Fruit fly (Drosophila melanogaster) whole organism, embryonic: Measurements from ENCODE around the gene IA-2.
A peak's percentile ranks its signal among the peaks of the same experiment; 100 is the strongest.

Experiments used
- Adf1 ChIP-seq: fragments of 200-800 bp; sonication (Bioruptor generic); IDR thresholded peaks from 2 replicates; pipeline ENCODE4 v1.3.6; 2022; ENCODE audit warnings: missing biosample characterization, missing genetic modification characterization
- Aef1 ChIP-seq: fragments of 200-800 bp; sonication (Bioruptor generic); IDR thresholded peaks from 3 replicates; pipeline ENCODE4 v1.3.6; 2022; ENCODE audit warnings: missing biosample characterization, missing genetic modification characterization
- Asciz ChIP-seq: fragments of 200-800 bp; sonication (Bioruptor generic); optimal IDR thresholded peaks from 2 replicates; lab custom pipeline; 2017; ENCODE audit warnings: missing biosample characterization, mild to moderate bottlenecking, missing genetic modification characterization, missing genetic modification reagents
- CG10543 ChIP-seq: fragments of 200-800 bp; sonication (Bioruptor generic); optimal IDR thresholded peaks from 3 replicates; lab custom pipeline; 2017; ENCODE audit warnings: missing biosample characterization, mild to moderate bottlenecking, missing genetic modification characterization, moderate library complexity
- CG12391 ChIP-seq: fragments of 200-800 bp; sonication (Bioruptor generic); optimal IDR thresholded peaks from 3 replicates; lab custom pipeline; 2018; ENCODE audit warnings: missing biosample characterization, mild to moderate bottlenecking, missing genetic modification characterization, moderate library complexity
- CG32772 ChIP-seq: fragments of 200-800 bp; sonication (Bioruptor generic); IDR thresholded peaks from 2 replicates; pipeline ENCODE4 v1.3.6; 2022; ENCODE audit warnings: missing biosample characterization, missing genetic modification characterization
- CG34422 ChIP-seq: fragments of 200-800 bp; sonication (Bioruptor generic); IDR thresholded peaks from 3 replicates; pipeline ENCODE4 v1.3.6; 2022; ENCODE audit warnings: missing biosample characterization, missing genetic modification characterization
- CG6683 ChIP-seq: fragments of 200-800 bp; sonication (Bioruptor generic); optimal IDR thresholded peaks from 2 replicates; lab custom pipeline; 2017; ENCODE audit warnings: missing biosample characterization, mild to moderate bottlenecking, missing genetic modification characterization, missing genetic modification reagents
- Dip3 ChIP-seq: fragments of 200-800 bp; sonication (Bioruptor generic); optimal IDR thresholded peaks from 3 replicates; lab custom pipeline; 2016; ENCODE audit warnings: missing biosample characterization, missing genetic modification characterization
- Ets65A ChIP-seq: fragments of 200-800 bp; sonication (Bioruptor generic); peaks from one replicate; lab custom pipeline; 2016; ENCODE audit warnings: missing biosample characterization, missing genetic modification characterization
- Fer2 ChIP-seq: fragments of 200-800 bp; sonication (Bioruptor generic); optimal IDR thresholded peaks from 2 replicates; lab custom pipeline; 2018; ENCODE audit warnings: missing biosample characterization, mild to moderate bottlenecking, missing genetic modification characterization, moderate library complexity
- HmgZ ChIP-seq: fragments of 200-800 bp; sonication (Bioruptor generic); optimal IDR thresholded peaks from 2 replicates; lab custom pipeline; 2018; ENCODE audit warnings: missing biosample characterization, mild to moderate bottlenecking, missing genetic modification characterization
- Hmr ChIP-seq: fragments of 200-800 bp; sonication (Bioruptor generic); optimal IDR thresholded peaks from 3 replicates; lab custom pipeline; 2017; ENCODE audit warnings: mild to moderate bottlenecking, missing biosample characterization, missing genetic modification reagents, missing genetic modification characterization
- Meics ChIP-seq: fragments of 200-800 bp; sonication (Bioruptor generic); optimal IDR thresholded peaks from 2 replicates; lab custom pipeline; 2017; ENCODE audit warnings: missing biosample characterization, mild to moderate bottlenecking, missing genetic modification characterization
- NFAT ChIP-seq: fragments of 200-800 bp; sonication (Bioruptor generic); IDR thresholded peaks from 2 replicates; pipeline ENCODE4 v1.3.6; 2022; ENCODE audit warnings: missing biosample characterization, missing genetic modification characterization
- Optix ChIP-seq: fragments of 200-800 bp; sonication (Bioruptor generic); IDR thresholded peaks from 3 replicates; pipeline ENCODE4 v1.3.6; 2022; ENCODE audit warnings: missing biosample characterization, missing genetic modification characterization
- Poxn ChIP-seq: fragments of 200-800 bp; sonication (Bioruptor generic); IDR thresholded peaks from 2 replicates; pipeline ENCODE4 v1.3.6; 2022; ENCODE audit warnings: missing biosample characterization, missing genetic modification characterization
- Ptx1 ChIP-seq: fragments of 200-800 bp; sonication (Bioruptor generic); IDR thresholded peaks from 2 replicates; pipeline ENCODE4 v1.3.6; 2022; ENCODE audit warnings: missing biosample characterization, missing genetic modification characterization
- Side ChIP-seq: fragments of 200-800 bp; sonication (Bioruptor generic); optimal IDR thresholded peaks from 2 replicates; lab custom pipeline; 2016; ENCODE audit warnings: missing biosample characterization, missing genetic modification characterization
- Taf1 ChIP-seq: fragments of 200-800 bp; sonication (Bioruptor generic); IDR thresholded peaks from 2 replicates; pipeline ENCODE4 v1.3.6; 2022; ENCODE audit warnings: missing biosample characterization, missing genetic modification characterization
- amos ChIP-seq: fragments of 200-800 bp; sonication (Bioruptor generic); IDR thresholded peaks from 2 replicates; pipeline ENCODE4 v1.3.6; 2022; ENCODE audit warnings: missing biosample characterization, missing genetic modification characterization; ENCODE audit not compliant: partially characterized antibody
- ase ChIP-seq: fragments of 200-800 bp; sonication (Bioruptor generic); IDR thresholded peaks from 3 replicates; pipeline ENCODE4 v1.3.6; 2022; ENCODE audit warnings: missing biosample characterization, missing genetic modification characterization
- bcd ChIP-seq: fragments of 200-800 bp; sonication (Bioruptor generic); optimal IDR thresholded peaks from 2 replicates; lab custom pipeline; 2017; ENCODE audit warnings: missing biosample characterization, mild to moderate bottlenecking, missing genetic modification characterization
- btn ChIP-seq: fragments of 200-800 bp; sonication (Bioruptor generic); optimal IDR thresholded peaks from 2 replicates; lab custom pipeline; 2016; ENCODE audit warnings: missing biosample characterization, missing genetic modification characterization
- chinmo ChIP-seq: fragments of 200-800 bp; sonication (Bioruptor generic); IDR thresholded peaks from 4 replicates; pipeline ENCODE4 v1.3.6; 2022; ENCODE audit warnings: missing biosample characterization, missing genetic modification characterization; ENCODE audit not compliant: partially characterized antibody
- dpn ChIP-seq, 2 experiments: fragments of 200-800 bp; sonication (Bioruptor generic); optimal IDR thresholded peaks; 3 replicates each; lab custom pipeline; 2016; ENCODE audit warnings: missing biosample characterization in 2 of 2, missing genetic modification characterization in 2 of 2
- esg ChIP-seq: fragments of 200-800 bp; sonication (Bioruptor generic); conservative IDR thresholded peaks from 2 replicates; pipeline ENCODE4 v1.3.6; 2022; ENCODE audit warnings: missing biosample characterization, missing genetic modification characterization
- fru ChIP-seq: fragments of >200 bp; optimal IDR thresholded peaks from 2 replicates; lab custom pipeline; 2017
- grau ChIP-seq: fragments of 200-800 bp; optimal IDR thresholded peaks from 3 replicates; lab custom pipeline; 2019; ENCODE audit warnings: missing biosample characterization, mild to moderate bottlenecking, missing genetic modification characterization, moderate library complexity
- gro ChIP-seq: fragments of 200-800 bp; sonication (Bioruptor generic); optimal IDR thresholded peaks from 2 replicates; lab custom pipeline; 2016; ENCODE audit warnings: missing biosample characterization, missing genetic modification characterization
- lilli ChIP-seq: fragments of 200-800 bp; sonication (Bioruptor generic); optimal IDR thresholded peaks from 3 replicates; lab custom pipeline; 2016; ENCODE audit warnings: missing biosample characterization, missing genetic modification characterization
- lmd ChIP-seq: fragments of 200-800 bp; sonication (Bioruptor generic); IDR thresholded peaks from 2 replicates; pipeline ENCODE4 v1.3.6; 2022; ENCODE audit warnings: missing biosample characterization, missing genetic modification characterization
- mam ChIP-seq: fragments of 200-800 bp; sonication (Bioruptor generic); optimal IDR thresholded peaks from 3 replicates; lab custom pipeline; 2016; ENCODE audit warnings: missing biosample characterization, missing genetic modification characterization
- onecut ChIP-seq: fragments of 200-800 bp; sonication (Bioruptor generic); IDR thresholded peaks from 2 replicates; pipeline ENCODE4 v1.3.6; 2022; ENCODE audit warnings: missing biosample characterization, missing genetic modification characterization
- pho ChIP-seq: fragments of 200-800 bp; sonication (Bioruptor generic); optimal IDR thresholded peaks from 2 replicates; lab custom pipeline; 2016; ENCODE audit warnings: missing biosample characterization, missing genetic modification characterization
- prd ChIP-seq, 3 experiments: fragments of >200 bp in 2 of 3; fragments of 200-800 bp in 1 of 3; sonication (Bioruptor generic) in 1 of 3; optimal IDR thresholded peaks in 2 of 3; IDR thresholded peaks in 1 of 3; 2 replicates in 2 of 3; 3 replicates in 1 of 3; pipeline versions ENCODE4 v1.3.6 to Lab custom; 2017 to 2022; ENCODE audit warnings: missing biosample characterization in 1 of 3, missing genetic modification characterization in 1 of 3
- sens ChIP-seq: fragments of 200-800 bp; sonication (Bioruptor generic); peaks from one replicate; lab custom pipeline; 2016; ENCODE audit warnings: missing biosample characterization, missing genetic modification characterization
- sr ChIP-seq: fragments of 200-800 bp; sonication (Bioruptor generic); IDR thresholded peaks from 3 replicates; pipeline ENCODE4 v1.3.6; 2022; ENCODE audit warnings: missing biosample characterization, missing genetic modification characterization
- tgo ChIP-seq: fragments of 200-800 bp; sonication (Bioruptor generic); IDR thresholded peaks from 3 replicates; pipeline ENCODE4 v1.3.6; 2022; ENCODE audit warnings: missing biosample characterization, missing genetic modification characterization
- tll ChIP-seq, 2 experiments: fragments of 200-800 bp in 1 of 2; fragments of >200 bp in 1 of 2; sonication (Bioruptor generic) in 1 of 2; optimal IDR thresholded peaks; 2 replicates each; lab custom pipeline; 2017 to 2019; ENCODE audit warnings: missing biosample characterization in 2 of 2, missing genetic modification characterization in 2 of 2, mild to moderate bottlenecking in 1 of 2, moderate library complexity in 1 of 2

Gene IA-2

DNA sequence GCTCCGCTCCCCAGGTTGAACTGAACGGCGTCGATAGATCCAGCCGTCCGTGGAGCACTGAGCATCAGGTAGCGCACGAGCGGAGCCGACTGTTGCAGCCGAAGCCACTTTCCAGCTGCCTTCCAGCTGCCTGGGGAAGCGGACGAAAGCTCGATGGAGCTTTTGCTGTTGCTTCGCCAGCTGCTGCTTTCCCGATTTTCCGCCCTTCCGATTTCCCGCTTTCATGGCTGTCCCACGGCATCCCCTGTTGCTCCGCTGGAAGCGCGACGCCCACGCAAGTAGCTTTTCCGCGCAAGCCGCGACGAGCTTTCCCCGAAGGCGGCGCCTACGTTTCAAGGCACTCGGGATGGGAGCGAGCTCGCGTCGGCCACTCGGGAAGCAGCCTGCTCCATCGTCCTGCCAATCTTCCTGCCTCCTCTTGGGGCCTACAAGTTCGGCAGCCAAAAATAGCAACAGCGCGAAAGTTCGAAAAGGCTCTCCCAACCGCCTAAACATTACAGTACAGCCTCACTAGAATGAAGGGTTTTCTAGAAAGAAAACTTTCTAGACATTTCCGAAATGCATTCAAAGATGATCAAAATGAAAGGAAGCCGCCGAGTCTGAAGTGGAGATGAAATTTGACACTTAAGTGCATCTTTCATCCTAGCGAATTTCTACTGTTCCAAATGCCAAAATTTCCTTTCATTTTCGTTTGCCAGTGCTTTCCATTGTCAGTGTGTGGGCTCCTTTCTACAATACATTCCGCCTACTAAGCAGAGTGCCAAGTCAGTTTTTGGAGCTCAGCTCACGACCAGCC, 4.5 kb downstream of the IA-2 start (continued):
- peak; percentile 82 for TF ChIP-seq grau (tag; lab: Kevin White, UChicago)
- TF ChIP-seq Aef1 = peak; percentile 33; the same call in 2 of the 3 replicates
- TF ChIP-seq CG12391 = peak; percentile 12
- peak; percentile 57 for TF ChIP-seq mam
- peak in 1 of 2 experiments; percentile 30 for TF ChIP-seq dpn (GFP tag; optimal IDR thresholded peaks at IDR 0.05; lab: Kevin White, UChicago)
- 0 out of 2 replicates have a peak, but pooled peaks have one; percentile 4 for TF ChIP-seq Poxn (GFP tag; lab: Robert Waterston, UW)
- TF ChIP-seq Ptx1 (GFP tag; lab: Robert Waterston, UW) = peak; percentile 25; the same call in 1 of the 2 replicates
- no peak for TF ChIP-seq Optix (GFP tag; lab: Robert Waterston, UW)
- TF ChIP-seq fru (lab: Kevin White, UChicago) = no peak
- TF ChIP-seq tll (GFP tag; optimal IDR thresholded peaks at IDR 0.05; lab: Kevin White, UChicago) = no peak
- peak; percentile 73 for TF ChIP-seq Adf1
- peak; percentile 22 for TF ChIP-seq CG6683 (GFP tag; lab: Kevin White, UChicago)
- TF ChIP-seq Hmr (GFP tag; lab: Kevin White, UChicago) = peak; percentile 78
- peak; percentile 12 for TF ChIP-seq CG10543
- TF ChIP-seq Ets65A (GFP tag; lab: Kevin White, UChicago) = peak; percentile 67
- no peak for TF ChIP-seq prd (optimal IDR thresholded peaks at IDR 0.05; lab: Kevin White, UChicago)
- 0 out of 3 replicates have a peak, but pooled peaks have one; percentile 27 for TF ChIP-seq prd (GFP tag; IDR thresholded peaks at IDR 0.05; lab: Robert Waterston, UW)
- peak; percentile 17 for TF ChIP-seq pho
- no peak for TF ChIP-seq btn (GFP tag; lab: Kevin White, UChicago)
- TF ChIP-seq tgo (GFP tag; lab: Robert Waterston, UW) = peak; percentile 45; the same call in 2 of the 3 replicates
- TF ChIP-seq CG34422 (GFP tag; lab: Robert Waterston, UW) = 0 out of 3 replicates have a peak, but pooled peaks have one; percentile 22
- peak; percentile 52 for TF ChIP-seq Dip3
- no peak for TF ChIP-seq ase (GFP tag; lab: Robert Waterston, UW)
- TF ChIP-seq NFAT = peak; percentile 52; the same call in 1 of the 2 replicates
- TF ChIP-seq Asciz (GFP tag; lab: Kevin White, UChicago) = no peak
- TF ChIP-seq bcd (GFP tag; lab: Kevin White, UChicago) = peak; percentile 16
- TF ChIP-seq CG32772 (GFP tag; lab: Robert Waterston, UW) = peak; percentile 10; the same call in 1 of the 2 replicates
- 0 out of 4 replicates have a peak, but pooled peaks have one; percentile 61 for TF ChIP-seq chinmo (GFP tag; lab: Robert Waterston, UW)
- TF ChIP-seq lmd (GFP tag; lab: Robert Waterston, UW) = peak; percentile 58; the same call in 1 of the 2 replicates
- peak; percentile 39; the same call in 1 of the 2 replicates for TF ChIP-seq Taf1 (GFP tag; lab: Robert Waterston, UW)
- TF ChIP-seq gro (GFP tag; lab: Kevin White, UChicago) = peak; percentile 30
- peak; percentile 29 for TF ChIP-seq sens (GFP tag; lab: Kevin White, UChicago)
- TF ChIP-seq esg (GFP tag; lab: Robert Waterston, UW) = no peak
- peak; percentile 56; the same call in 2 of the 3 replicates for TF ChIP-seq sr (GFP tag; lab: Robert Waterston, UW)
- TF ChIP-seq Fer2 (tag; lab: Kevin White, UChicago) = peak; percentile 4
- TF ChIP-seq onecut (GFP tag; lab: Robert Waterston, UW) = no peak
- TF ChIP-seq lilli = peak; percentile 69
- TF ChIP-seq HmgZ (tag; lab: Kevin White, UChicago) = peak; percentile 10
- TF ChIP-seq Meics (GFP tag; lab: Kevin White, UChicago) = peak; percentile 53
- peak; percentile 10 for TF ChIP-seq Side (GFP tag; lab: Kevin White, UChicago)
- TF ChIP-seq amos = 0 out of 2 replicates have a peak, but pooled peaks have one; percentile 12
